Worm (Caenorhabditis elegans): ENCODE measurements around the gene C18D11.9.

ce11 chrIII:11817865-11818264 lies 8.9 kb downstream of the C18D11.9 start:
- TF ChIP-seq hpl-2 (GFP tag; optimal IDR thresholded peaks at IDR 0.05) (no peak), pag-3 (tag; optimal IDR thresholded peaks at IDR 0.05; ENCODE audit: borderline replicate concordance, insufficient read depth) (no peak), ama-1 (optimal IDR thresholded peaks at IDR 0.05) (no peak), ceh-63 (GFP tag; optimal IDR thresholded peaks at IDR 0.05) (no peak), nhr-11 (tag; optimal IDR thresholded peaks at IDR 0.05) (no peak), elt-3 (tag; optimal IDR thresholded peaks at IDR 0.05) (no peak), nhr-12 (tag; optimal IDR thresholded peaks at IDR 0.05) (no peak), fkh-10 (GFP tag; optimal IDR thresholded peaks at IDR 0.05) (no peak)
